Worm (Caenorhabditis elegans) whole organism, dauer: ENCODE measurements around the gene F53C3.8.

ENCODE experiments used
- unc-62 ChIP-seq: sonication (generic microtip); optimal IDR thresholded peaks from 2 replicates; lab custom pipeline; 2017; ENCODE audit warnings: missing biosample characterization, missing genetic modification reagents, missing genetic modification characterization

F53C3.8 gene

DNA sequence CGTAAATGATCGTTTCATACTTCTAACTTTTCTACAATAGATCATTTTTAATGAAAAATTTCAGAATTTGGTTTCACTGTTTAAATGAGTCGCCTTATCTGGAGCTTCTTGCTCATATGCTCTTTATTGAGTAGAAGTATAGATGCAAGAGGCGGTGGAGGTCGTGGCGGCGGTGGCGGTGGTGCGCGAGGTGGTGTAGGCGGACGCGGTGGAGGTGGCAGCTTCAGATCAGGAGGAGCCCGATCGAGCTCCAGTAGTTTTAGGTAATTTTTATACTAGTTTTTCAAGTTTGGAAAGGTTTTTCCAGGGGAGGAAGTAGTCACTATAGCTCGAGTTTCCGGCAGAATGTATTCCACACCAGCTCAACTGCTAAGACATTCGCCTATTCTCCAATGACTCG is 11.6 kb downstream of the F53C3.8 start, which contains the start of gene F53C3.3:
TSS of gene F53C3.3 (plus strand) at position 59 of the 400 bp plus-strand sequence.
- TF ChIP-seq unc-62, result no peak

DNA sequence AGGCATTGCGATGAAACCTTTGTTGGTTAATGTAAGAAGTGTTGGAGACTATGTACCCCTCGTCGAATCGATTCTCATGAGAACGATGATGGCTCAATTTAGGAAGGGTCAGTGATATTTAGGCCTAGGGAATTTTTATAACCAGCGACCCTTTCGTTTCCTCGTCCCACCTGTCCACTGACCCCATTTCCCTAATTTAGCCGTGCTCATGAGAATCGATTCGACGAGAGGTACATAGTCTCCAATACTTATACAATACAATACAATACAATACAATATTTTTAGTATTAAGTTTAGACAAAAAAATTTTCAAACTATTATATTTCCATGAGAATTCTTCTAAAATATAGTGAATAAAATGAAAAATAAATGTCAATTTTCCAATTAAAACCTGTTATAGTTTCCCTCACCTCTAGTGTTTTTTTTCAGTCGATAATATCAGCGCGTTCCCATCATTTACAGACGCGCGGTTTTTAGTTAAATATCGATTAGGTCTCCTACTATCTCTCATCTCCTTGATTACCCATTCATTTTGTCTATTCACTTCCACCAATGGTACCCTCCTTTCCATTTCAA is 15.5 kb downstream of the F53C3.8 start, which contains the start of the genes F53C3.11 and fbxb-103:
TSS of gene F53C3.11 (minus strand) at position 101 of the 576 bp plus-strand sequence.
TSS of gene fbxb-103 (plus strand) at position 526 of the 576 bp plus-strand sequence.
- TF ChIP-seq unc-62, result no peak

DNA sequence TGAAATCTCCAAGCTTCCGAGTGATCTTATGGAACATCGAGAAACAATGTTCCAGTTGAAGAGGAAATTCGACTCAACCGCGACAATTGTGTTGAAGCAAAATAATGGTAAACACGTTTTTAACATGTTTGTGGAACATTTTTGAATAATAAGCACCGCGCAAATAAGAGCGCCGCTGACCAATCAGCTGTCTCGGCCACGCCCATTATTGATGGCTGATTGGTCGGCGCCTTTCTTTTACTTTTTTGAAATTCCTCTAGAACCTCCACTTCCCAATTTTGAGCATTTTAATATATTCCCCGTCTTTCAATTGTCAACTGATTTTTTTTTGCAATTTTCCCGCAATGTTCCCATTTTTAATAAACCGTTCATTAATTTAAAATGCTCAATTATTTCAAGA is 16.9 kb downstream of the F53C3.8 start:
- TF ChIP-seq unc-62, result no peak

DNA sequence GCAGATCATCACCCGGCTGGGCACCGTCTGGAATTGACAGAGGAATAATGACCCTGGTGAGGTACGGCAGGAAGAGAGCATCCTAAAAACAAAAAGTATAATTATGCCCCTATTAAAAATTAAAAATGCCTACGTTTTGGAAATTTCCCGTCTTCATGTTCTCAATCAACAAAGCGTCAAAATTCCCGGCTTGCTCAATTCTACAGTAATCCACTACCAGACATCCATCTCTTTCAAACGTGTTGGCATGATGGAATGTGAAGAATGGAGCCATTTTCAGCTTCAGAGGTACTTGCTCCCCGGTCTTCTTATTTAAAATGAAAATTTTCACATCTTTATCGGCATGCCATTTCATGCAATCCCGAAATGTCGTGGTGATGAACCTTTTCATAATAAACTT is 18.1 kb downstream of the F53C3.8 start:
- TF ChIP-seq unc-62, result no peak

DNA sequence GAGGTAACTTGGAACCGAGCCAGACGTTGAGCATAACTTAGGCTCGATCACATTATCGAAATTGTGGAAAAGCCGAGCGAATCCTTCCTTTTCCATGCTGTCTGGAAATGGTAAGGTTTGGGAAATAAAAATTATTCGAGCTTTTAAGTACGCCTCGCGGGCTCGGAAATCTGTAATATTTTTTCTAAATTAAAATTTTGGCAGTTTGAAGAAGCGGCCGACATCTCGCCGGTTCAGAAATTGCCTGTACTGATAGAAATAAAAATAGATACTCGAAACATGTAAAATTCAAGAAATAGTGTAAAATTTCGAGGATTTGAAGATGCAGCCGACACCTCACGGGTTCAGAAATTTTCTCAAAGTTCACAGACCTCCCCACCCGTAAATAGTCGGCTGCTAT is 19.5 kb downstream of the F53C3.8 start, which contains the start of gene bcmo-2:
TSS of gene bcmo-2 (minus strand) at position 101 of the 400 bp plus-strand sequence.
- TF ChIP-seq unc-62, result no peak

DNA sequence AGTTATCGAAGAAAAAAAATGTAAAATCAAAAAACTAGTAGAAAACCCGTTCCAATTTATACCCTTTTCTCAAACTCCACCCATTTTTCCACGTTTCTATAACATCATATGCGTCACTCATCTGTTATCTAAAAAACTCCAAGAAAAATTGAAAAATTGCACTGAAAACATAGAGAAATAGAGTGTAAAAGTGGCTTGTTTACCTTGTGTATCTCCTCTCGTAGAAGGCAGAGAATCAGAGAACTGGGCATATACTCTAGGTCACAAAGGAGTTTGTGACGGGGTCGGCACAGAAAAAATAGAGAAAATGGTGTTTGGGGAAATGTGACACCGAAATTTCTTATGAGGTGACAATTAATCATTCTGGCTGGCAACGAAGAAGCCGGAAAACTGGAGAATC is 20.1 kb downstream of the F53C3.8 start:
- no peak for TF ChIP-seq unc-62

DNA sequence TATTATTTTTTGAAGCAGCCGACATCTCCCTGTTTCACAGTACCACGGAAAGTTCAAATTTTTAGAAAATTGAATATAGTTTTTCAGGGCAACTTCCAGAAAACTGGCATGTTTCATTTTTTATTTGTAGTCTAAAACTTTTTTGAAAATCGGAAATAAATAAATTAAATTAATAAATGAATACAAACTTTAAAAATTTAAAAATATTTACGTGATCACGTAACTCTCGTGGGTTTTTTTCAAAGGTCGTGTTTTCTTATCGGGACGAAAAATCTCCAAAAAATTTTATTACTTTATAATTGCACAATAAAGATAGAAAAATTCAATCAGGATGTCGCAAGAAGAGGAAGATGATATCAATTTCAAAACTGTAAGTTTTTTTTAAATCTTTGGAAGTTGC is 20.5 kb downstream of the F53C3.8 start, which contains the start of gene F53C3.1:
TSS of gene F53C3.1 (plus strand) at position 301 of the 400 bp plus-strand sequence.
- no peak for TF ChIP-seq unc-62

DNA sequence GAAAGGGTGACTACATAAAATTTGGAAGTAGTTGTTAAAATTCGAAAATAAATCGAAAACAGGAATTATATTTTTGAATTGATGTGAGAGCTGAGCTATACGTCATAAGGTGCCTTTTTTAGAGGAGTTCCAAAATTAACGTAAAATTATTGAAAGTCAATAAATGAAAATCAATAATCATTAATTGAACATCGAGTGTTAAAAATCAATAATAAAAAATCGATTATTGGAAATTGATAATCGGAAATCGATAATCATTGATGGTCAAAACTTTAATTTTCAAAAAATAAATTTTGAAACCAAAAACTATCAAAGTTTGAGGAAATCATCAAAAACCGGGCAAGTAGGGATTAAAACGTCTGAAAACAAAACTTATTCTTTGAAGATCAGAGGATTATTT is 22.4 kb downstream of the F53C3.8 start:
- no peak for TF ChIP-seq unc-62

DNA sequence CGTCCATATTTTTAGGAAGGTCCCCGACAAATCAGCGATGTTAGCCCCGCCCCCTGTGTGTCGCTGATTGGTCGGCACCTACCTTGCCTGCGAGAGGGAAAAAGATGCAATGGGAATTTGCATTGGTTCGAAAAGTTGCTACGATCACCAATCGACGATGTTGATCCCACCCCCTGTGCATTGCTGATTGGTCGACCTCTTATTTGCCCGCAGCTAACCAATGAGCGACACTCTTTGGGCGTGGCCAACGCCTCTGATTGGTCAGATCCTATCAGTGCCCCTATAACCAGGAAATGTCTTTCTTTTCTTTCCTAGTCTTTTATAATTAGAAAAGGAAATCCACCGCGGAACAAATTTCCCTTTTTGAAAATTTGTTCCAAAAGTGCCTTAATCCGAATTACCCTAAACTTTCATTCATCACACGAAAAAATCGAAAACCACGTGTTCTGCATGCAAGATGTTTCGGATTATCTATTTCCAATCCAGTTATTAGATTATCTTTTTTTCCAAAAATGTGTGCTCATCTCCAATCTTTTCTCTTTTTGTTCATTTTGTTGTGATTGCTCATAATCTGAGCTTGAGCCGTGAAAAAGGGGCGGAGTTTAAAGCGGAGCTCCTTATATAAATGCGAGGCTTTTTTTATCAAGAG is 26.9 kb downstream of the F53C3.8 start:
- no peak for TF ChIP-seq unc-62

DNA sequence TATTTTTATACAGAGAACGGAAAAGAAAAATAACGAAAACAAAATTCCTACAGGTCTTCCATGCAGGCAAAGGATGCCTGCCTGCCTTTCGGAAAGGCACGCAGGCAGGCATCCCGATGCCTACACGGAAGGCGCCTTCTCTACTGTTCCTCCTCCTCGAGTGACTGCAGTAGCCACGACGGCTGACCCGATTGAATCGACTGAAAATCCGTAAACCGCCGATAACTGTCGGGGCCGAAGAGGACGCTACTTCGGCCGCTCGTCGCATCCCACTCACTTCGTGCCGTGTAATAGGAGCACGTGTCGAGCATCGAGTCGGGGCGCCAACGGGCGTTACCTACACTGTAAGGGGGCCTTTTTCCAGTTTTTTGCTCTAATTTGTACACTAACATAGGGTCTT is 29.4 kb downstream of the F53C3.8 start:
- no peak for TF ChIP-seq unc-62

DNA sequence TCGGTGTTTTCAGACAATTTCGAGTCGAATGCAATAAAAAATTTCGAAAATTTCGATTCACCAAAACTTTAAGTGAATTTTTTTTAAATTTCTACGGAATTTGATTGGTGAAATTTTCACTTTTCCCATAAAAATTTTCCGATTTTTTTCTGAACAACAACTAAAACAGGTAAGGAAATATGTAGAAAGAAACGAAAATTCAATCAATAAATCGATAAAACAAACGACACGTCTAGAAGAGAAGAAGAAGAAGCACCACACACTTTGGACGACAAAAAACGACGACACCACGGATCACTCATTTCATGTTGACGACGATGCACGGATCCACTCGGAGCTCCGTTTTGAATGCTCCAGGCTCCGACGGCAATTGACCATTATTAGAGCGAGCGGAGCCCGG is 31.5 kb downstream of the F53C3.8 start:
- TF ChIP-seq unc-62, result no peak

DNA sequence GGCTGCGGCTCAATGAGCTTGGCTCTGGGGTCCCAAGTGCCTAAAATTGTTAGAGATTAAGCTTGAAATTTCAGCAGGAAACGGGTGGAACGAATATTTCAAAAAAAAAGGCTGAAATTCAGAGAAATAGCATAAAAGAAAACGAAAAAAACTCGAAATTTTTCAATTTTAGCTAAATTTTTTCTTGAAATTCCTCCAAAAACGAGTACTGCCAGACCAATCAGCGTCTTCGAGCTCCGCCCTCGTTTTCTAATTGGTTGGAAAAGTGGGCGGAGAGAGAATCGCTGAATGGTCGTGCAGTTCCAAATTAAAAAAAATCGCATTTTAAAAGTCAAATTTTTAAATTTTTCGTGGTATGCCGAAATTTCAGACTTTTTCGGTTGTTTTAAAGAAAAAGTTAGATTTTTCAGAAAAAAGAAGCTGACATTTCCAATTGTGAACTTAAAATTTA is 36.7 kb downstream of the F53C3.8 start, which contains the start of gene plpp-1.1:
TSS of gene plpp-1.1 (minus strand) at position 51 of the 451 bp plus-strand sequence.
- no peak for TF ChIP-seq unc-62

DNA sequence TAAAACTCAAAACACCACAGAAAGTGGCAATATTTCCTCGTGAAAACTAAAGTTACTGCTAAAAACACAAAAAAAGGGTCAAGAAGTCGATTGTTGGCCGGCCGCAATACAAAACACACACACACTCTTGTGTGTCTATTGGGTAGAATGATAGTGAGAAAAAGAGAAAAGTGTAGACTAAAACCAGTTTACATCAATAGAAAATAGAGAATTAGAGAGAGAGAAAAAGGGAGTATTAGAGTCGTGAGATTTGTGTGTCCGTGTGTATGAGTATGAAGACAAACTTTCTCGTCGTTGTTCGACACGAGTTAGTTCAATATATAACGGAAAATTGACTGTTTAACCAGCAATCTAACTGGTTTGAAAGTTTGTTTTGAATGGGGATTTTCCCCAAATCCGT is 38.2 kb downstream of the F53C3.8 start:
- no peak for TF ChIP-seq unc-62

DNA sequence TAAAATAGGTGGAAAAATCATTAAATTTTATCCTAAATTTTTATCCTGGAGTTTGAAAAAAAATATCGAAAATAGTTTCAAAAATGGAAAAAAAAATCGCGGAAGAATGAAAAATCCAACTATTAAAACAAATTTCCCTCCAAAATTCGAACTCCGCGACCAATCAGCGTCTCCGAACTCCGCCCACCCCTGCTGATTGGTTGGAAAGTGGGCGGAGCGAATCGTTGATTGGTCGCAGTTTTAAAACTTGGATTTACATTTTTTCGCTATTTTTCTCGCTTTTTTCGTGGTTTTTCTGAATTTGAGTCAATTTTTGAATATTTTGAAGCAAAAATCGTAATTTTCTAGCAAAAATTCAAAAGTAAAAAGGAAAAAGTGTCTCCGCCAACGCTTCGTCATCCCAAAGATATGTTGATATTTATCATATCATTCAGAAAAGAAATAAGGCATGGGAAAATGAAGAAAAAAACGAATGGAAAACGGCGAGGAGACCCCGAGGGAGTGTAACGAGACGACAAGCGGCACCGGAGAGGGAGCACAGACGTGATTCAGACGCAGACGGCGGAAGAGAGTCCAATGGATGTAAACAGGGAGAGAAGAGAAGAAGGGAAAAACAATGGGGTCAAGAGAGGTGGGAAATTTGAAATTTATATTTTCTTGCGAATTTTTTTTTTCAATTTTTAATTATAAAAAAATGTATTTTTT is 39.4 kb downstream of the F53C3.8 start:
- no peak for TF ChIP-seq unc-62

DNA sequence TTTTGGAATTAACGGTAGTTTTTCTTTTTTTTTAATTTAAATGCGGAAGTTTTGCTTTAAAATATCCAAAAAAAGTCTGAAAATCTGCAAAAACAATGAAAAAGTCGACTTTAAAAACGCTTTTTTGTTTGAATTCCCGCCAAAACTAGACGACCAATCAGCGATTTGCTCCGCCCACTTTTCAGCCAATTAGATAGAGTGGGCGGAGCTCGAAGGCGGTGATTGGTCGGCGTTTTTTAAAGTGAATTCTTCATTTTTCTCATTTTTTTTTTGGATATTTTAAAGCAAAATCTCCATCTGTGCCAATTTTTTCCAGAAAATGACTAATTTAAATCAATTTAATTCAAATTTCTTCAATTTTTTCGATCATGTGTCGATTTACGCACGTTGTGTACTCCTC is 40.0 kb downstream of the F53C3.8 start:
- no peak for TF ChIP-seq unc-62

DNA sequence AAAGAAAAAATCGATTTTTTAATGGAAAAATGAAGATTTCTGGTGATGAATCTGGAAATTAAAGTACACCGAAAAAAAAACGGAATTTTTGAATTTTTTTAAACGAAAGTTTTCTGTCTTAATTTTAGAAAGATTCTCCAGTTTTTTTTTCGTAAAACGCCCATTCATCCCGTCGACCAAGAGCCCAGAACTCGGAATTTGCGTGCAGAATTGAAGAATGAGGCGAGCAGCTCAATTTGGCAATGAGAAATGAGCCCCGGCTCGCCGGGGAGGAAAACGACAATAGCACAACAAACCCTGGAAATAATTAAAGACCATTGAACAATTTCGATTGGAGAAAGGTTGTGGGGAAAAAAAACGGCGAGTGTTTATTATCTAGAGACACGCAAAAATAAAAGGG is 40.6 kb downstream of the F53C3.8 start:
- TF ChIP-seq unc-62, result no peak

DNA sequence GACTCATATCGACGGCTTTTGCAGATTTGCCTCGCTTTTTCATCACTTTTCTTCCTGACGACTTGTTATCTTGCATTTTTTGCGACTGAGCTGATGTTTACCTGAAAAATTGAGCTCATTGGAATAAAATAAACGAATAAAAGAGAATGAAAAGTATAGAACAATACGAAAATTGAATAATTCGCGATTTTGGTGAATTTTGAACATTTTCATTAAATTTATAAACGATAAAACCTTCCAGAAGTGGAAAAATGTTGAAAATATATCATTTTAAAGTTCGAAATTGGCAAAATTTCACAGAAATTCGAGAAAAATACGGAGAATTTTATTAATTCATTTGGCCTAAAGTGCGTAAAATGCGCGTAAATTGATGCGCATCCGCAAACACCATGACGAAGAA is 42.4 kb downstream of the F53C3.8 start, which contains the start of gene Y14H12B.2:
TSS of gene Y14H12B.2 (minus strand) at position 101 of the 400 bp plus-strand sequence.
- no peak for TF ChIP-seq unc-62
